Worm (Caenorhabditis elegans) whole organism, late embryonic: ENCODE results near the gene nspa-8.

Source experiments
- C08G9.2 ChIP-seq: sonication (generic microtip); optimal IDR thresholded peaks from 2 replicates; lab custom pipeline; 2016; ENCODE audit warnings: mild to moderate bottlenecking, missing genetic modification characterization, moderate library complexity, missing compliant biosample characterization
- F13H6.1 ChIP-seq: sonication (generic microtip); optimal IDR thresholded peaks from 2 replicates; lab custom pipeline; 2016; ENCODE audit warnings: missing genetic modification characterization, missing compliant biosample characterization
- K02D7.2 ChIP-seq: sonication (generic microtip); optimal IDR thresholded peaks from 2 replicates; lab custom pipeline; 2017; ENCODE audit warnings: mild to moderate bottlenecking, missing genetic modification characterization, missing compliant biosample characterization
- K09A11.1 ChIP-seq: sonication (generic microtip); optimal IDR thresholded peaks from 2 replicates; lab custom pipeline; 2017; ENCODE audit warnings: antibody characterized with exemption, mild to moderate bottlenecking, missing genetic modification characterization, missing compliant biosample characterization; ENCODE audit not compliant: insufficient read depth
- T23F11.4 ChIP-seq: fragments of 200-800 bp; sonication (Bioruptor generic); optimal IDR thresholded peaks from 2 replicates; lab custom pipeline; 2018; ENCODE audit warnings: mild to moderate bottlenecking, missing genetic modification characterization, missing compliant biosample characterization
- Y22D7AL.16 ChIP-seq: sonication (generic microtip); optimal IDR thresholded peaks from 2 replicates; lab custom pipeline; 2016; ENCODE audit warnings: missing genetic modification characterization, missing compliant biosample characterization
- ahr-1 ChIP-seq: sonication (generic microtip); optimal IDR thresholded peaks from 2 replicates; lab custom pipeline; 2016; ENCODE audit warnings: missing genetic modification characterization, missing compliant biosample characterization
- ceh-14 ChIP-seq: sonication (generic microtip); optimal IDR thresholded peaks from 2 replicates; lab custom pipeline; 2016; ENCODE audit warnings: missing genotype, missing genetic modification characterization, missing compliant biosample characterization
- ceh-18 ChIP-seq: sonication (generic microtip); optimal IDR thresholded peaks from 2 replicates; lab custom pipeline; 2016; ENCODE audit warnings: missing genetic modification characterization, missing compliant biosample characterization
- ceh-19 ChIP-seq: fragments of 200-800 bp; sonication (Bioruptor generic); optimal IDR thresholded peaks from 2 replicates; lab custom pipeline; 2018; ENCODE audit warnings: mild to moderate bottlenecking, missing genetic modification characterization, missing compliant biosample characterization
- ceh-2 ChIP-seq: sonication (generic microtip); optimal IDR thresholded peaks from 2 replicates; lab custom pipeline; 2016; ENCODE audit warnings: missing genotype, missing genetic modification characterization, missing compliant biosample characterization
- ceh-22 ChIP-seq: sonication (generic microtip); optimal IDR thresholded peaks from 2 replicates; lab custom pipeline; 2017; ENCODE audit warnings: missing biosample characterization, missing genetic modification characterization
- ceh-24 ChIP-seq: sonication (generic microtip); optimal IDR thresholded peaks from 2 replicates; lab custom pipeline; 2016; ENCODE audit warnings: mild to moderate bottlenecking, missing genetic modification characterization, missing compliant biosample characterization
- ceh-31 ChIP-seq: sonication (generic microtip); optimal IDR thresholded peaks from 2 replicates; lab custom pipeline; 2016; ENCODE audit warnings: missing genetic modification characterization, missing compliant biosample characterization
- ceh-45 ChIP-seq: fragments of 200-800 bp; sonication (Bioruptor generic); IDR thresholded peaks from 2 replicates; pipeline ENCODE4 v1.3.6; 2022; ENCODE audit warnings: missing genetic modification reagents, missing genetic modification characterization, missing compliant biosample characterization
- ceh-48 ChIP-seq: sonication (generic microtip); optimal IDR thresholded peaks from 2 replicates; lab custom pipeline; 2016; ENCODE audit warnings: missing genetic modification characterization, inconsistent platforms, missing compliant biosample characterization
- ceh-9 ChIP-seq: sonication (generic microtip); optimal IDR thresholded peaks from 2 replicates; lab custom pipeline; 2016; ENCODE audit warnings: mild to moderate bottlenecking, missing genetic modification characterization, inconsistent platforms, missing compliant biosample characterization
- dmd-4 ChIP-seq: sonication (generic microtip); optimal IDR thresholded peaks from 2 replicates; lab custom pipeline; 2016; ENCODE audit warnings: borderline replicate concordance, missing genetic modification characterization, missing compliant biosample characterization
- elt-4 ChIP-seq: sonication (generic microtip); optimal IDR thresholded peaks from 2 replicates; lab custom pipeline; 2016; ENCODE audit warnings: missing genetic modification characterization, missing compliant biosample characterization
- ets-4 ChIP-seq: sonication (generic microtip); optimal IDR thresholded peaks from 2 replicates; lab custom pipeline; 2016; ENCODE audit warnings: missing genetic modification characterization, missing compliant biosample characterization
- fkh-10 ChIP-seq: fragments of 150-350 bp; optimal IDR thresholded peaks from 2 replicates; lab custom pipeline; 2014; ENCODE audit warnings: missing biosample characterization, missing genetic modification reagents, missing genetic modification characterization
- fkh-6 ChIP-seq: sonication (generic microtip); optimal IDR thresholded peaks from 2 replicates; lab custom pipeline; 2016; ENCODE audit warnings: missing genetic modification characterization, missing compliant biosample characterization
- gmeb-2 ChIP-seq: sonication (generic microtip); optimal IDR thresholded peaks from 2 replicates; lab custom pipeline; 2016; ENCODE audit warnings: missing genetic modification characterization, inconsistent platforms, missing compliant biosample characterization
- hlh-6 ChIP-seq: sonication (generic microtip); optimal IDR thresholded peaks from 2 replicates; lab custom pipeline; 2016; ENCODE audit warnings: missing genotype, missing genetic modification characterization, missing compliant biosample characterization
- lim-6 ChIP-seq: sonication (generic microtip); optimal IDR thresholded peaks from 2 replicates; lab custom pipeline; 2016; ENCODE audit warnings: missing genetic modification characterization, missing compliant biosample characterization
- lin-11 ChIP-seq: fragments of 200-800 bp; sonication (Bioruptor generic); optimal IDR thresholded peaks from 2 replicates; lab custom pipeline; 2018; ENCODE audit warnings: mild to moderate bottlenecking, missing genetic modification characterization, missing compliant biosample characterization
- mec-3 ChIP-seq: sonication (generic microtip); optimal IDR thresholded peaks from 2 replicates; lab custom pipeline; 2016; ENCODE audit warnings: borderline replicate concordance, missing genetic modification characterization, missing compliant biosample characterization
- nfya-1 ChIP-seq: sonication (generic microtip); optimal IDR thresholded peaks from 2 replicates; lab custom pipeline; 2017; ENCODE audit warnings: missing genetic modification characterization, mild to moderate bottlenecking, missing compliant biosample characterization, antibody characterized with exemption, moderate library complexity
- nhr-11 ChIP-seq: fragments of 150-350 bp; optimal IDR thresholded peaks from 2 replicates; lab custom pipeline; 2014; ENCODE audit warnings: missing biosample characterization, missing genetic modification characterization
- npax-4 ChIP-seq: sonication (generic microtip); optimal IDR thresholded peaks from 2 replicates; lab custom pipeline; 2016; ENCODE audit warnings: missing genetic modification characterization, missing compliant biosample characterization
- pag-3 ChIP-seq: sonication (generic microtip); optimal IDR thresholded peaks from 2 replicates; lab custom pipeline; 2016; ENCODE audit warnings: missing compliant biosample characterization, missing genetic modification characterization, borderline replicate concordance
- pax-1 ChIP-seq: fragments of 150-350 bp; optimal IDR thresholded peaks from 2 replicates; lab custom pipeline; 2014; ENCODE audit warnings: missing biosample characterization, missing genetic modification characterization
- pqm-1 ChIP-seq: sonication (generic microtip); optimal IDR thresholded peaks from 2 replicates; lab custom pipeline; 2016; ENCODE audit warnings: missing genetic modification characterization, missing compliant biosample characterization
- pros-1 ChIP-seq: fragments of 150-350 bp; optimal IDR thresholded peaks from 2 replicates; lab custom pipeline; 2014; ENCODE audit warnings: missing biosample characterization, missing genetic modification reagents, missing genetic modification characterization
- sox-4 ChIP-seq: sonication (generic microtip); optimal IDR thresholded peaks from 2 replicates; lab custom pipeline; 2017; ENCODE audit warnings: mild to moderate bottlenecking, missing genetic modification characterization, inconsistent platforms, missing compliant biosample characterization
- tbx-2 ChIP-seq: sonication (generic microtip); optimal IDR thresholded peaks from 2 replicates; lab custom pipeline; 2016; ENCODE audit warnings: missing genetic modification characterization, missing compliant biosample characterization
- tbx-7 ChIP-seq: sonication (generic microtip); optimal IDR thresholded peaks from 2 replicates; lab custom pipeline; 2016; ENCODE audit warnings: missing genotype, missing genetic modification characterization, missing compliant biosample characterization
- ttx-3 ChIP-seq: sonication (generic microtip); optimal IDR thresholded peaks from 2 replicates; lab custom pipeline; 2016; ENCODE audit warnings: missing genetic modification reagents, missing genetic modification characterization, missing compliant biosample characterization
- unc-3 ChIP-seq, 2 experiments: fragments of 200-800 bp in 1 of 2; sonication (Bioruptor generic) in 1 of 2; sonication (generic microtip) in 1 of 2; conservative IDR thresholded peaks in 1 of 2; optimal IDR thresholded peaks in 1 of 2; 2 replicates each; pipeline versions ENCODE4 v1.3.6 to Lab custom; 2016 to 2022; ENCODE audit warnings: missing compliant biosample characterization in 2 of 2, missing genetic modification characterization in 2 of 2, missing genetic modification reagents in 1 of 2
- unc-55 ChIP-seq: sonication (generic microtip); optimal IDR thresholded peaks from 2 replicates; lab custom pipeline; 2017; ENCODE audit warnings: missing biosample characterization, missing genetic modification reagents, missing genetic modification characterization
- unc-86 ChIP-seq: sonication (generic microtip); optimal IDR thresholded peaks from 2 replicates; lab custom pipeline; 2016; ENCODE audit warnings: missing genetic modification characterization, missing compliant biosample characterization
- zip-5 ChIP-seq: sonication (generic microtip); optimal IDR thresholded peaks from 2 replicates; lab custom pipeline; 2016; ENCODE audit warnings: missing genetic modification characterization, missing compliant biosample characterization
- ztf-16 ChIP-seq: sonication (generic microtip); optimal IDR thresholded peaks from 2 replicates; lab custom pipeline; 2017; ENCODE audit warnings: missing genetic modification characterization, missing compliant biosample characterization

The nspa-8 gene

DNA sequence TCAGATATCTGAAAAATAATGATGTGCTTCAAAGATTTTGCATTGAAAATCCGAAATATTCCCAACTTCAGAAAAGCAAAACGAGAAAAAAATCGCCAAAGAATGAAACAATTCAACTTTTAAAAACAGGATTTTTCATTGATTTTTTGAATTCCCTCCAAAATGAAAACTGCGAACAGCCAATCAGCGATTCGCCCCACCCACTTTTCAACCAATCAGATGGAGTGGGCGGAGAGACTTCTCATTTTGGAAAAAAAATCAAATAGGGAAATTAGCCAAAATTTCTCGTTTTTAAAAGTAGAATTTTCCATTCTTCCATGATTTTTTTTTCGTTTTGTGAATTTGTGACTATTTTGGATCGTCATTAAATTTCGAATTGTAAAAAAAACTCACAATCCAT, 42.1 kb downstream of the nspa-8 start:
- TF ChIP-seq nfya-1, result peak; percentile 88
- TF ChIP-seq pax-1 (tag; lab: Kevin White, UChicago), result no peak
- no peak for TF ChIP-seq npax-4 (tag; lab: Kevin White, UChicago)

DNA sequence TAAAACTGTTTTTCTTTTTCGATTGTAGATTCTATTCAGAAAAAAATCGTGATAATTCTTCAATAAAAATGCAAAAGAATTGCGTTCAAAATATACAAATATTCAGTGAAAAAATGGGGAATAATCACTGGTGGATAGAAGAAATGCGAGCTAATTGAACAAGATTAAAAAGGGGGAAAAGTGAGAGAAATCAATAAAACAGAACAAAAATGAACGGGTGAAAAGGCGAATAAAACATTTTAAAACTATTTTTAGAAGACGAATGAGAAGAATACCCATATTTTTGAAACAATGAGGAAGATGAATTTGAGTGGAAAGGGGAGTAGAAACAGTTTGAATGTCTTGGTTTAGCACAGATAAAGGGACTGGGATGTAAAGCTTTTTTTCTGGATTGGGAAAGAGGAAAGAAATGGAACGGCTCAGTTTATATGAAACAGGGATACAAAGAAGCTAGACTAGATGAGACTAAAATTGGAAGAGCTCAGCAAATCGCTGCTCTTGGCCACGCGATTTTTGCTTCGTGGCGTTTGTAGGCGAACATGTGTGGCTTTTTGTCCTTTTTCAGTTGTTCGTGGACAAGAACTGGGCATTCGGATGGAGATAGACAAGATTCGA, 42.6 kb downstream of the nspa-8 start, which contains the start of gene Y50E8A.12:
TSS of gene Y50E8A.12 (minus strand) at position 51 of the 615 bp plus-strand sequence.
- TF ChIP-seq npax-4 (tag; lab: Kevin White, UChicago) (no peak), lim-6 (tag; lab: Kevin White, UChicago) (no peak), zip-5 (tag; lab: Kevin White, UChicago) (no peak), F13H6.1 (tag; lab: Kevin White, UChicago) (no peak), ceh-48 (tag; lab: Kevin White, UChicago) (no peak), unc-86 (no peak), K02D7.2 (no peak), C08G9.2 (no peak), fkh-6 (no peak), nhr-11 (tag; lab: Kevin White, UChicago) (no peak), pax-1 (tag; lab: Kevin White, UChicago) (no peak), ceh-2 (no peak), unc-55 (GFP tag; lab: Kevin White, UChicago) (no peak), fkh-10 (no peak), elt-4 (tag; lab: Kevin White, UChicago) (no peak), K09A11.1 (tag; lab: Kevin White, UChicago) (no peak), hlh-6 (tag; lab: Kevin White, UChicago) (no peak), mec-3 (no peak), ceh-22 (tag; lab: Kevin White, UChicago) (no peak)

- TF ChIP-seq pros-1 (tag; lab: Kevin White, UChicago) (no peak), ahr-1 (tag; lab: Kevin White, UChicago) (no peak), ceh-24 (tag; lab: Kevin White, UChicago) (no peak), unc-55 (GFP tag; lab: Kevin White, UChicago) (no peak), pax-1 (tag; lab: Kevin White, UChicago) (no peak), ceh-9 (tag; lab: Kevin White, UChicago) (no peak), ceh-31 (tag; lab: Kevin White, UChicago) (no peak), tbx-2 (tag; lab: Kevin White, UChicago) (no peak), tbx-7 (tag; lab: Kevin White, UChicago) (no peak), ceh-45 (GFP tag; lab: Robert Waterston, UW) (no peak), fkh-10 (no peak), unc-3 (GFP tag; conservative IDR thresholded peaks at IDR 0.05; lab: Robert Waterston, UW) (no peak), unc-3 (tag; optimal IDR thresholded peaks at IDR 0.05; lab: Kevin White, UChicago) (no peak), ceh-22 (tag; lab: Kevin White, UChicago) (no peak), ztf-16 (tag; lab: Kevin White, UChicago) (no peak), nhr-11 (tag; lab: Kevin White, UChicago) (no peak), dmd-4 (tag; lab: Kevin White, UChicago) (no peak), ceh-2 (no peak), K09A11.1 (tag; lab: Kevin White, UChicago) (no peak), T23F11.4 (no peak), mec-3 (no peak)
Observed at ce11 chrV:14781130-14781529, 45.7 kb downstream of the nspa-8 start, which contains the start of gene Y50E8A.11. TSS of gene Y50E8A.11 (plus strand) at chrV:14781430.

ce11 chrV:14779644-14780043, 47.2 kb downstream of the nspa-8 start, which contains the start of the genes scrm-7 and Y50E8A.10:
TSS of gene scrm-7 (minus strand) at chrV:14779744.
TSS of gene Y50E8A.10 (plus strand) at chrV:14779996.
- no peak for TF ChIP-seq pqm-1 (tag; lab: Kevin White, UChicago)
- TF ChIP-seq Y22D7AL.16, result no peak
- TF ChIP-seq ttx-3, result no peak
- TF ChIP-seq ceh-31 (tag; lab: Kevin White, UChicago), result no peak
- no peak for TF ChIP-seq ceh-14 (tag; lab: Kevin White, UChicago)
- TF ChIP-seq nfya-1, result no peak
- no peak for TF ChIP-seq ceh-19
- TF ChIP-seq ceh-18 (tag; lab: Kevin White, UChicago), result no peak
- no peak for TF ChIP-seq lin-11 (tag; lab: Kevin White, UChicago)
- TF ChIP-seq sox-4 (tag; lab: Kevin White, UChicago), result no peak
- TF ChIP-seq unc-3 (GFP tag; conservative IDR thresholded peaks at IDR 0.05; lab: Robert Waterston, UW), result no peak
- TF ChIP-seq unc-3 (tag; optimal IDR thresholded peaks at IDR 0.05; lab: Kevin White, UChicago), result no peak
- no peak for TF ChIP-seq fkh-6
- TF ChIP-seq C08G9.2, result no peak
- TF ChIP-seq K09A11.1 (tag; lab: Kevin White, UChicago), result no peak
- TF ChIP-seq ets-4 (tag; lab: Kevin White, UChicago), result no peak
- no peak for TF ChIP-seq gmeb-2
- no peak for TF ChIP-seq pag-3 (tag; lab: Kevin White, UChicago)
